Worm (Caenorhabditis elegans) whole organism, mixed stage, embryonic: ENCODE measurements around the gene srx-36.

Experiments used
- blmp-1 ChIP-seq: fragments of 150-350 bp; optimal IDR thresholded peaks from 2 replicates; lab custom pipeline; 2014; ENCODE audit warnings: missing biosample characterization, missing genetic modification characterization
- ceh-39 ChIP-seq: fragments of 150-350 bp; optimal IDR thresholded peaks from 2 replicates; lab custom pipeline; 2014; ENCODE audit warnings: missing biosample characterization, missing genetic modification characterization
- ceh-83 ChIP-seq: fragments of 200-800 bp; sonication (Bioruptor generic); optimal IDR thresholded peaks from 2 replicates; lab custom pipeline; 2018; ENCODE audit warnings: mild to moderate bottlenecking, missing genetic modification characterization, missing compliant biosample characterization
- ces-1 ChIP-seq: fragments of 150-350 bp; optimal IDR thresholded peaks from 2 replicates; lab custom pipeline; 2014; ENCODE audit warnings: missing biosample characterization, missing genetic modification reagents, missing genetic modification characterization
- elt-1 ChIP-seq: sonication (generic microtip); optimal IDR thresholded peaks from 2 replicates; lab custom pipeline; 2017; ENCODE audit warnings: missing genetic modification characterization, mild to moderate bottlenecking, missing compliant biosample characterization, antibody characterized with exemption, moderate library complexity, borderline replicate concordance; ENCODE audit not compliant: insufficient read depth
- elt-3 ChIP-seq: fragments of 150-350 bp; optimal IDR thresholded peaks from 2 replicates; lab custom pipeline; 2014; ENCODE audit warnings: missing biosample characterization, missing genetic modification characterization
- nhr-12 ChIP-seq: fragments of 150-350 bp; optimal IDR thresholded peaks from 2 replicates; lab custom pipeline; 2014; ENCODE audit warnings: missing biosample characterization, missing genetic modification characterization
- nhr-237 ChIP-seq: fragments of 150-350 bp; optimal IDR thresholded peaks from 2 replicates; lab custom pipeline; 2014; ENCODE audit warnings: missing biosample characterization, missing genetic modification characterization
- pha-4 ChIP-seq: fragments of 150-350 bp; optimal IDR thresholded peaks from 2 replicates; lab custom pipeline; 2018; ENCODE audit warnings: missing biosample characterization, missing genetic modification reagents, missing genetic modification characterization
- snpc-4 ChIP-seq: fragments of 150-350 bp; optimal IDR thresholded peaks from 2 replicates; lab custom pipeline; 2014; ENCODE audit warnings: missing biosample characterization, missing genetic modification characterization
- unc-39 ChIP-seq: fragments of 150-350 bp; optimal IDR thresholded peaks from 2 replicates; lab custom pipeline; 2014; ENCODE audit warnings: missing biosample characterization, missing genetic modification characterization
- unc-62 ChIP-seq: fragments of 150-350 bp; optimal IDR thresholded peaks from 2 replicates; lab custom pipeline; 2014; ENCODE audit warnings: missing biosample characterization, missing genetic modification reagents, missing genetic modification characterization
- ztf-11 ChIP-seq: fragments of 150-350 bp; optimal IDR thresholded peaks from 2 replicates; lab custom pipeline; 2014; ENCODE audit warnings: missing biosample characterization, missing genetic modification characterization

DNA sequence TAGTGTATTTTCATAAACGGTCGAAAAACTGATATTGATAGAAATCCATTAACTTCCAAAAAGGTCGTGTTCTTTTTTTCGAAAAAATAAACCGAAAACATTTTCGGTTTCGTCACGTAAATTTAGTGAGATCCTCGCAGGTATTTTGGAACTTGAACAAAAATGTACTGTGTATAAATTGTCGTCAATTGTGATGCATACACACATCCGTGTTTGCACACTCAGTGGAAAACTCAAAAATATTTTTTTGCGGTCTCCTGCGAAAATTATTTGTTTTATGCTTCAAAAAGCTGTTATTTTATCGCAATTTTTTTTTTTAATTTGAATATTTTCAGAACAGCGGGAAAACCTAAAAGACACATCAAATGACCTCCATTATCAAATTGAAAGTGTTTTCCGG lies 48.0 kb upstream of the srx-36 start, which contains the start of gene cpsf-2:
- TF ChIP-seq unc-39 (tag; lab: Kevin White, UChicago) (no peak), ces-1 (GFP tag; lab: Kevin White, UChicago) (no peak), elt-3 (tag; lab: Kevin White, UChicago) (no peak), unc-62 (GFP tag; lab: Kevin White, UChicago) (no peak), snpc-4 (tag; lab: Kevin White, UChicago) (no peak), ztf-11 (tag; lab: Kevin White, UChicago) (no peak), ceh-83 (GFP tag; lab: Kevin White, UChicago) (no peak), ceh-39 (tag; lab: Kevin White, UChicago) (no peak), blmp-1 (tag; lab: Kevin White, UChicago) (no peak), pha-4 (tag; lab: Kevin White, UChicago) (no peak), nhr-237 (peak; percentile 9), elt-1 (no peak), nhr-12 (no peak)
